Fruit fly (Drosophila melanogaster) whole organism, prepupa: Measurements from ENCODE around the gene Ndf.
A peak's percentile ranks its signal among the peaks of the same experiment; 100 is the strongest.

ENCODE experiments used
- Blimp-1 ChIP-seq: fragments of 200-800 bp; sonication (Bioruptor generic); optimal IDR thresholded peaks from 3 replicates; lab custom pipeline; 2017; ENCODE audit warnings: missing biosample characterization, missing genetic modification characterization, mild to moderate bottlenecking, moderate library complexity, missing genetic modification reagents
- CG10631 ChIP-seq: fragments of 200-800 bp; sonication (Bioruptor generic); optimal IDR thresholded peaks from 2 replicates; lab custom pipeline; 2016; ENCODE audit warnings: missing biosample characterization, missing genetic modification characterization
- CG10669 ChIP-seq: fragments of 200-800 bp; sonication (Bioruptor generic); optimal IDR thresholded peaks from 3 replicates; lab custom pipeline; 2018; ENCODE audit warnings: missing biosample characterization, mild to moderate bottlenecking, missing genetic modification characterization, moderate library complexity
- CG11762 ChIP-seq: fragments of 200-800 bp; sonication (Bioruptor generic); optimal IDR thresholded peaks from 3 replicates; lab custom pipeline; 2016; ENCODE audit warnings: missing biosample characterization, missing genetic modification characterization; ENCODE audit not compliant: insufficient read depth
- CG1621 ChIP-seq: fragments of 200-800 bp; sonication (Bioruptor generic); optimal IDR thresholded peaks from 3 replicates; lab custom pipeline; 2018; ENCODE audit warnings: missing biosample characterization, mild to moderate bottlenecking, missing genetic modification characterization
- CG16779 ChIP-seq: fragments of 200-800 bp; sonication (Bioruptor generic); optimal IDR thresholded peaks from 3 replicates; lab custom pipeline; 2017; ENCODE audit warnings: missing biosample characterization, mild to moderate bottlenecking, missing genetic modification characterization
- CG32006 ChIP-seq: fragments of 200-800 bp; sonication (Bioruptor generic); optimal IDR thresholded peaks from 3 replicates; lab custom pipeline; 2017; ENCODE audit warnings: missing biosample characterization, mild to moderate bottlenecking, missing genetic modification characterization
- CG3919 ChIP-seq: fragments of 200-800 bp; sonication (Bioruptor generic); optimal IDR thresholded peaks from 3 replicates; lab custom pipeline; 2016; ENCODE audit warnings: missing biosample characterization, missing genetic modification characterization
- CG4318 ChIP-seq: fragments of 200-800 bp; sonication (Bioruptor generic); optimal IDR thresholded peaks from 3 replicates; lab custom pipeline; 2017; ENCODE audit warnings: missing biosample characterization, mild to moderate bottlenecking, missing genetic modification characterization
- CG6163 ChIP-seq: fragments of 200-800 bp; sonication (Bioruptor generic); IDR thresholded peaks from 3 replicates; pipeline ENCODE4 v1.3.6; 2022; ENCODE audit warnings: missing biosample characterization, missing genetic modification characterization
- CG6276 ChIP-seq: fragments of 200-800 bp; sonication (Bioruptor generic); optimal IDR thresholded peaks from 2 replicates; lab custom pipeline; 2017; ENCODE audit warnings: missing biosample characterization, mild to moderate bottlenecking, missing genetic modification characterization
- CG6792 ChIP-seq: fragments of 200-800 bp; sonication (Bioruptor generic); optimal IDR thresholded peaks from 3 replicates; lab custom pipeline; 2016; ENCODE audit warnings: missing biosample characterization, missing genetic modification characterization
- CG6808 ChIP-seq: fragments of 200-800 bp; sonication (Bioruptor generic); optimal IDR thresholded peaks from 3 replicates; lab custom pipeline; 2017; ENCODE audit warnings: missing biosample characterization, missing genetic modification characterization, mild to moderate bottlenecking, moderate library complexity, missing genetic modification reagents
- CG6854 ChIP-seq: fragments of 200-800 bp; sonication (Bioruptor generic); optimal IDR thresholded peaks from 2 replicates; lab custom pipeline; 2017; ENCODE audit warnings: missing biosample characterization, mild to moderate bottlenecking, missing genetic modification characterization
- CG7368 ChIP-seq: fragments of 200-800 bp; sonication (Bioruptor generic); optimal IDR thresholded peaks from 3 replicates; lab custom pipeline; 2016; ENCODE audit warnings: missing biosample characterization, missing genetic modification characterization
- CG8119 ChIP-seq: fragments of 200-800 bp; sonication (Bioruptor generic); IDR thresholded peaks from 3 replicates; pipeline ENCODE4 v1.3.6; 2022; ENCODE audit warnings: missing biosample characterization, missing genetic modification characterization
- CG8632 ChIP-seq: fragments of 200-800 bp; sonication (Bioruptor generic); optimal IDR thresholded peaks from 3 replicates; lab custom pipeline; 2016; ENCODE audit warnings: missing biosample characterization, missing genetic modification characterization
- Eip75B ChIP-seq: fragments of 200-800 bp; sonication (Bioruptor generic); optimal IDR thresholded peaks from 3 replicates; lab custom pipeline; 2016; ENCODE audit warnings: missing biosample characterization, missing genetic modification characterization
- Eip78C ChIP-seq: fragments of 200-800 bp; sonication (Bioruptor generic); peaks from one replicate; lab custom pipeline; 2016; ENCODE audit warnings: missing biosample characterization, missing genetic modification characterization
- Ets21C ChIP-seq: fragments of 200-800 bp; sonication (Bioruptor generic); optimal IDR thresholded peaks from 3 replicates; lab custom pipeline; 2016; ENCODE audit warnings: missing biosample characterization, missing genetic modification characterization
- Gug ChIP-seq: fragments of 200-800 bp; sonication (Bioruptor generic); IDR thresholded peaks from 2 replicates; pipeline ENCODE4 v1.3.6; 2022; ENCODE audit warnings: missing biosample characterization, missing genetic modification characterization
- Hr38 ChIP-seq: sonication (Bioruptor generic); optimal IDR thresholded peaks from 2 replicates; lab custom pipeline; 2016; ENCODE audit warnings: missing biosample characterization, missing genetic modification characterization
- Hr39 ChIP-seq: fragments of 200-800 bp; sonication (Bioruptor generic); optimal IDR thresholded peaks from 2 replicates; lab custom pipeline; 2016; ENCODE audit warnings: missing biosample characterization, missing genetic modification characterization
- Hr4 ChIP-seq: fragments of 200-800 bp; sonication (Bioruptor generic); optimal IDR thresholded peaks from 3 replicates; lab custom pipeline; 2016; ENCODE audit warnings: missing biosample characterization, missing genetic modification characterization
- Met ChIP-seq: fragments of 200-800 bp; sonication (Bioruptor generic); optimal IDR thresholded peaks from 3 replicates; lab custom pipeline; 2016; ENCODE audit warnings: missing biosample characterization, missing genetic modification characterization
- OdsH ChIP-seq: fragments of 200-800 bp; sonication (Bioruptor generic); optimal IDR thresholded peaks from 3 replicates; lab custom pipeline; 2016; ENCODE audit warnings: missing biosample characterization, missing genetic modification characterization
- Smox ChIP-seq: fragments of 200-800 bp; sonication (Bioruptor generic); optimal IDR thresholded peaks from 3 replicates; lab custom pipeline; 2016; ENCODE audit warnings: missing biosample characterization, missing genetic modification characterization
- Sox102F ChIP-seq: fragments of 200-800 bp; sonication (Bioruptor generic); optimal IDR thresholded peaks from 2 replicates; lab custom pipeline; 2016; ENCODE audit warnings: missing biosample characterization, mild to moderate bottlenecking, missing genetic modification characterization
- Sox14 ChIP-seq: fragments of 200-800 bp; sonication (Bioruptor generic); optimal IDR thresholded peaks from 3 replicates; lab custom pipeline; 2016; ENCODE audit warnings: missing biosample characterization, missing genetic modification characterization
- Sox15 ChIP-seq: fragments of 200-800 bp; sonication (Bioruptor generic); optimal IDR thresholded peaks from 3 replicates; lab custom pipeline; 2016; ENCODE audit warnings: missing biosample characterization, missing genetic modification characterization
- acj6 ChIP-seq: fragments of 200-800 bp; sonication (Bioruptor generic); optimal IDR thresholded peaks from 3 replicates; lab custom pipeline; 2016; ENCODE audit warnings: missing biosample characterization, missing genetic modification characterization
- cyc ChIP-seq: fragments of 200-800 bp; sonication (Bioruptor generic); optimal IDR thresholded peaks from 3 replicates; lab custom pipeline; 2016; ENCODE audit warnings: missing biosample characterization, missing genetic modification characterization
- dac ChIP-seq: fragments of 200-800 bp; sonication (Bioruptor generic); optimal IDR thresholded peaks from 2 replicates; lab custom pipeline; 2017; ENCODE audit warnings: missing biosample characterization, mild to moderate bottlenecking, missing genetic modification characterization
- eg ChIP-seq: fragments of 200-800 bp; sonication (Bioruptor generic); IDR thresholded peaks from 3 replicates; pipeline ENCODE4 v1.3.6; 2022; ENCODE audit warnings: missing biosample characterization, missing genetic modification characterization
- esn ChIP-seq: fragments of 200-800 bp; sonication (Bioruptor generic); optimal IDR thresholded peaks from 2 replicates; lab custom pipeline; 2016; ENCODE audit warnings: missing biosample characterization, mild to moderate bottlenecking, missing genetic modification characterization, moderate library complexity
- fd59A ChIP-seq: fragments of 200-800 bp; sonication (Bioruptor generic); optimal IDR thresholded peaks from 2 replicates; lab custom pipeline; 2017; ENCODE audit warnings: missing biosample characterization, mild to moderate bottlenecking, missing genetic modification characterization, missing genetic modification reagents
- fd85E ChIP-seq: fragments of 200-800 bp; sonication (Bioruptor generic); optimal IDR thresholded peaks from 3 replicates; lab custom pipeline; 2016; ENCODE audit warnings: missing biosample characterization, missing genetic modification characterization
- fkh ChIP-seq: fragments of 200-800 bp; sonication (Bioruptor generic); optimal IDR thresholded peaks from 3 replicates; lab custom pipeline; 2017; ENCODE audit warnings: missing biosample characterization, mild to moderate bottlenecking, missing genetic modification characterization, moderate library complexity
- lz ChIP-seq: fragments of 200-800 bp; sonication (Bioruptor generic); optimal IDR thresholded peaks from 3 replicates; lab custom pipeline; 2016; ENCODE audit warnings: missing biosample characterization, missing genetic modification characterization
- net ChIP-seq: fragments of 200-800 bp; sonication (Bioruptor generic); optimal IDR thresholded peaks from 3 replicates; lab custom pipeline; 2016; ENCODE audit warnings: missing biosample characterization, missing genetic modification characterization
- pdm3 ChIP-seq: fragments of 200-800 bp; sonication (Bioruptor generic); optimal IDR thresholded peaks from 3 replicates; lab custom pipeline; 2016; ENCODE audit warnings: missing biosample characterization, missing genetic modification characterization
- salr ChIP-seq, 2 experiments: fragments of 200-800 bp; sonication (Bioruptor generic); optimal IDR thresholded peaks; 3 replicates each; lab custom pipeline; 2016 to 2018; ENCODE audit warnings: missing biosample characterization in 2 of 2, missing genetic modification characterization in 2 of 2, mild to moderate bottlenecking in 1 of 2
- svp ChIP-seq: fragments of 200-800 bp; sonication (Bioruptor generic); peaks from one replicate; lab custom pipeline; 2016; ENCODE audit warnings: missing biosample characterization, missing genetic modification characterization
- topi ChIP-seq: fragments of 200-800 bp; sonication (Bioruptor generic); optimal IDR thresholded peaks from 3 replicates; lab custom pipeline; 2016; ENCODE audit warnings: missing biosample characterization, missing genetic modification characterization
- vri ChIP-seq: fragments of 200-800 bp; sonication (Bioruptor generic); optimal IDR thresholded peaks from 3 replicates; lab custom pipeline; 2016; ENCODE audit warnings: missing biosample characterization, mild to moderate bottlenecking, missing genetic modification characterization

The Ndf gene

DNA sequence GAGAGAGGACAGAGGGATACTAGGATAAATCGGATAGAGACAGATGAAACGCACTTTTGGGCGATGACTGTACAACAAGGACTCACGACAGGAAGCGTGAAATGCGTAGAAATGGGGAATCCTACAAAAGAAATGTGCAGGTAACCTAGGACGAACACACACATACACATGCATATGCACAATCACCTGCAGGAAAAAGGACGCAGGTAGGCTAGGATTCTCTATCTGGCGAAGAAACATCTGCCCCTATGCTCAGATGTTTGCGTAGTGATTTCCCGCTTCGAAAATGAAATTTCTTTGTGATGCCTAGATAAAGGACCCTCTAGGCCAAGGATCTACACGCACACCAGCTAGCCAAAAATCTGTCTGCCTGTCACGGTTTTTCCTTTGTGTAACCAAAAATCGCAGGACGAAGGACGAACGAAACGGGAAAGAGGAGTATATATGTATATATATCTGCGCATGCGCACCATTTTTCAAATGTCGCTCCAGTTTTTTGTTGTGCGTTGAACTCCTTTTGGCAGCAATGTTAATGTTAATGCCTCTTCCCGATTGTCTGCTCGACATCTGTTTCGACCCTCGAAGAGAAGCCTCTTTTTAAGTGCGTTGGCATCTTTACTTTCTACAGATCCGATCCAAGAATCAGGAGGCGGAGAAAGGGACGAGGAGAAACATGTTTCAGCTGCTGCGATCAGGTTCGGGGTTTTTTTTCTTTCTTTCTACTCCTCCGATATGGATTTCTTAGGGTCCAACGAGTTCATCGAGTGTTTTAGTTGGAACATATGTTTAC is 15.2 kb upstream of the Ndf start (continued):
- TF ChIP-seq Hr38 (GFP tag; lab: Kevin White, UChicago) = no peak
- TF ChIP-seq CG8119 = no peak
- TF ChIP-seq CG4318 (GFP tag; lab: Kevin White, UChicago) = no peak
- no peak for TF ChIP-seq salr (GFP tag; optimal IDR thresholded peaks at IDR 0.05; lab: Kevin White, UChicago)

DNA sequence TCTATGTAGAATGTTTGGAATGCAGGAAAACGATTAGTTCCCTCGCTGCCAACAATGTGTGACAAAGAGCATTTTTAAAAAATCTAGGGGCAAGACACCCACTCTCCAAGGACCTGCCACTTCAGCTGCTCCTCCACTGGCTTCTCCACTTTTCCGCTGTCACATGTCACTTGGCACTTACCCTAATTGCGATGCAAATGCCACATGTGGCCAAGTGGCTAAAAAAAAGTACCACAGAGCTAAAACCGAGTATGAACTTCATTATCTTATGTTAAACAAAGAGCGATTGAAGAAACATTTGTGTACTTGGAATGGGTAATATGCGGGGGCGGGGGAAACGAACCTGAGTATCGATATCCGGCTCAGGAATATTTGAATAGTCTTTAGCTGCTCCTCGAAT is 14.4 kb upstream of the Ndf start:
- peak; percentile 27 for TF ChIP-seq svp (GFP tag; lab: Kevin White, UChicago)
- no peak for TF ChIP-seq OdsH
- TF ChIP-seq, all 60 proteins: peak for 1

DNA sequence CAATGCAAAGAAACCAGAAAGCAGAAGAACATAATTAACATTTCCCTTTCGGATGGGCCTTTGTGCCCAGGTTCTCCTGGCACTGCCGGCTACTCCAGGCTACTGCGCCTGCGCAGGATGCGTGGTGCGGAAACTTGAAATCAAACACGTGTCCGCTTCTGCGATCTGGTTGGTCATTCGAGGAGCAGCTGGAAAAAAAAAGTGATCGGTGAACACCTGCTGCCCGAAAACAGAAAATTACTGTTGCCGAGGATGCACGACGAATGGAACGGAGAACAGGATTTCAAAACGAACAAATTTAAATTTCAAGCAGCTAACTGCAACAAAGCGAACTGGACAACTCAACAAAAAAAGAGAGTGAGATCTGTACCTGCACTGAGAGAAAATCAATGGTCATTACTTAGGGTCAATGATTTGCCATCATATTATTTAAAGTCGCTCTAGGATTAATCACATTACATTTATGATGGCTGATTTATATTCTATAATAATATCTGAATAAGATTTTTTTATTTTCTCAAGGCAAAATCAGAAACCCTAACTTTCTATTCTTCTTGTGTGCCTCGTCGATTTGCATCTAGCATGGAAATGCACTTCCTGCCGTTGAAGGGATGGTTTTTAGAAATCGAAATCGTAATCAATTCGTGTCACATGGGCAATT is 13.7 kb upstream of the Ndf start:
- no peak for TF ChIP-seq Sox15 (GFP tag; lab: Kevin White, UChicago)
- peak; percentile 23 for TF ChIP-seq CG6808 (GFP tag; lab: Kevin White, UChicago)
- TF ChIP-seq OdsH = peak; percentile 38
- no peak for TF ChIP-seq CG32006
- peak; percentile 88 for TF ChIP-seq Eip78C (GFP tag; lab: Kevin White, UChicago)
- no peak for TF ChIP-seq Hr38 (GFP tag; lab: Kevin White, UChicago)
- peak; percentile 56 for TF ChIP-seq lz
- TF ChIP-seq Eip75B (GFP tag; lab: Kevin White, UChicago) = peak; percentile 34
- no peak for TF ChIP-seq CG6854
- no peak for TF ChIP-seq CG8119
- peak; percentile 55 for TF ChIP-seq CG3919
- peak; percentile 71 for TF ChIP-seq Blimp-1 (GFP tag; lab: Kevin White, UChicago)
- no peak for TF ChIP-seq vri (GFP tag; lab: Kevin White, UChicago)
- peak; percentile 32 for TF ChIP-seq CG10669 (GFP tag; lab: Kevin White, UChicago)
- no peak for TF ChIP-seq dac (GFP tag; lab: Kevin White, UChicago)
- peak; percentile 84 for TF ChIP-seq svp (GFP tag; lab: Kevin White, UChicago)
- TF ChIP-seq cyc (GFP tag; lab: Kevin White, UChicago) = peak; percentile 44
- no peak for TF ChIP-seq Gug (GFP tag; lab: Robert Waterston, UW)
- peak; percentile 62 for TF ChIP-seq acj6 (GFP tag; lab: Kevin White, UChicago)
- no peak for TF ChIP-seq CG1621 (tag; lab: Kevin White, UChicago)
- no peak for TF ChIP-seq eg (GFP tag; lab: Robert Waterston, UW)
- peak; percentile 7 for TF ChIP-seq CG7368
- no peak for TF ChIP-seq CG6163
- TF ChIP-seq topi = peak; percentile 65
- peak; percentile 71 for TF ChIP-seq esn (GFP tag; lab: Kevin White, UChicago)
- peak; percentile 54 for TF ChIP-seq Sox102F (GFP tag; lab: Kevin White, UChicago)
- TF ChIP-seq Hr39 (GFP tag; lab: Kevin White, UChicago) = peak; percentile 30
- no peak for TF ChIP-seq fkh (GFP tag; lab: Kevin White, UChicago)
- TF ChIP-seq fd85E (GFP tag; lab: Kevin White, UChicago) = no peak
- peak; percentile 2 for TF ChIP-seq CG10631 (GFP tag; lab: Kevin White, UChicago)
- no peak for TF ChIP-seq CG4318 (GFP tag; lab: Kevin White, UChicago)
- TF ChIP-seq CG11762 (GFP tag; lab: Kevin White, UChicago) = no peak
- TF ChIP-seq Ets21C = no peak
- no peak for TF ChIP-seq CG6276 (GFP tag; lab: Kevin White, UChicago)
- no peak for TF ChIP-seq CG6792 (GFP tag; lab: Kevin White, UChicago)
- TF ChIP-seq CG8632 (GFP tag; lab: Kevin White, UChicago) = no peak
- TF ChIP-seq fd59A (GFP tag; lab: Kevin White, UChicago) = no peak
- no peak for TF ChIP-seq CG16779 (tag; lab: Kevin White, UChicago)
- peak; percentile 27 for TF ChIP-seq net (GFP tag; lab: Kevin White, UChicago)
- no peak for TF ChIP-seq Hr4
- peak; percentile 9 for TF ChIP-seq pdm3 (GFP tag; lab: Kevin White, UChicago)
- peak; percentile 63 for TF ChIP-seq Smox (GFP tag; lab: Kevin White, UChicago)
- TF ChIP-seq Met (GFP tag; lab: Kevin White, UChicago) = peak; percentile 55
- peak; percentile 5 for TF ChIP-seq Sox14 (GFP tag; lab: Kevin White, UChicago)
